Fruit fly (Drosophila melanogaster): ENCODE data around the gene Ilp1.

Gene Ilp1

dm6 chr3L:9765710-9766005, 32.6 kb upstream of the Ilp1 start:
- no peak for TF ChIP-seq kay (GFP tag; ENCODE audit: borderline replicate concordance)
- no peak for TF ChIP-seq tj (GFP tag; optimal IDR thresholded peaks at IDR 0.05)
- no peak for TF ChIP-seq Crg-1 (GFP tag; optimal IDR thresholded peaks at IDR 0.05)
- no peak for TF ChIP-seq Clk (GFP tag; optimal IDR thresholded peaks at IDR 0.05)
- TF ChIP-seq CG7101 (tag; optimal IDR thresholded peaks at IDR 0.05): no peak
- no peak for TF ChIP-seq CG5204 (GFP tag; optimal IDR thresholded peaks at IDR 0.05)
- TF ChIP-seq ovo (GFP tag; optimal IDR thresholded peaks at IDR 0.05): no peak
- no peak for TF ChIP-seq CG12768 (GFP tag; optimal IDR thresholded peaks at IDR 0.05)

dm6 chr3L:9766364-9766763, 31.9 kb upstream of the Ilp1 start:
- TF ChIP-seq Hr96 (GFP tag; optimal IDR thresholded peaks at IDR 0.05) (no peak), bab1 (GFP tag; optimal IDR thresholded peaks at IDR 0.05) (no peak), toe (GFP tag; optimal IDR thresholded peaks at IDR 0.05) (no peak), pad (GFP tag; optimal IDR thresholded peaks at IDR 0.05) (no peak), CG7101 (tag; optimal IDR thresholded peaks at IDR 0.05) (no peak), CG33017 (tag; optimal IDR thresholded peaks at IDR 0.05) (no peak), Clk (GFP tag; optimal IDR thresholded peaks at IDR 0.05) (no peak), CG11617 (GFP tag; optimal IDR thresholded peaks at IDR 0.05) (no peak), CG12768 (GFP tag; optimal IDR thresholded peaks at IDR 0.05) (no peak), cnc (optimal IDR thresholded peaks at IDR 0.05) (no peak)

dm6 chr3L:9767636-9768358, 30.4 kb upstream of the Ilp1 start:
- no peak for TF ChIP-seq CG14711 (tag; optimal IDR thresholded peaks at IDR 0.05)
- peak; percentile 47 for TF ChIP-seq kay (GFP tag; ENCODE audit: borderline replicate concordance)
- no peak for TF ChIP-seq cic (GFP tag; optimal IDR thresholded peaks at IDR 0.05)
- no peak for TF ChIP-seq Crg-1 (GFP tag; optimal IDR thresholded peaks at IDR 0.05)
- TF ChIP-seq CG1620 (GFP tag; optimal IDR thresholded peaks at IDR 0.05): no peak
- TF ChIP-seq CG7045 (GFP tag; optimal IDR thresholded peaks at IDR 0.05): peak; percentile 23

- TF ChIP-seq Mnt (GFP tag; optimal IDR thresholded peaks at IDR 0.05): no peak
- no peak for TF ChIP-seq Hr96 (GFP tag; optimal IDR thresholded peaks at IDR 0.05)
- no peak for TF ChIP-seq CG12768 (GFP tag; optimal IDR thresholded peaks at IDR 0.05)
- TF ChIP-seq cnc (optimal IDR thresholded peaks at IDR 0.05): no peak
- TF ChIP-seq bab1 (GFP tag; optimal IDR thresholded peaks at IDR 0.05): no peak
- no peak for TF ChIP-seq Clk (GFP tag; optimal IDR thresholded peaks at IDR 0.05)
- TF ChIP-seq CG5204 (GFP tag; optimal IDR thresholded peaks at IDR 0.05): no peak
- TF ChIP-seq toe (GFP tag; optimal IDR thresholded peaks at IDR 0.05): no peak
- no peak for TF ChIP-seq pad (GFP tag; optimal IDR thresholded peaks at IDR 0.05)
- no peak for TF ChIP-seq tj (GFP tag; optimal IDR thresholded peaks at IDR 0.05)
- TF ChIP-seq ovo (GFP tag; optimal IDR thresholded peaks at IDR 0.05): no peak
- no peak for TF ChIP-seq cic (GFP tag; optimal IDR thresholded peaks at IDR 0.05)
- no peak for TF ChIP-seq Crg-1 (GFP tag; optimal IDR thresholded peaks at IDR 0.05)
Observed at dm6 chr3L:9768385-9768784, 29.8 kb upstream of the Ilp1 start.

dm6 chr3L:9775728-9776127, 22.5 kb upstream of the Ilp1 start:
- TF ChIP-seq Clk (GFP tag; optimal IDR thresholded peaks at IDR 0.05): no peak
- no peak for TF ChIP-seq Mnt (GFP tag; optimal IDR thresholded peaks at IDR 0.05)

dm6 chr3L:9776804-9777393, 21.3 kb upstream of the Ilp1 start:
- TF ChIP-seq CG11617 (GFP tag; optimal IDR thresholded peaks at IDR 0.05) (no peak), pad (GFP tag; optimal IDR thresholded peaks at IDR 0.05) (no peak), bab1 (GFP tag; optimal IDR thresholded peaks at IDR 0.05) (no peak), ovo (GFP tag; optimal IDR thresholded peaks at IDR 0.05) (no peak), Clk (GFP tag; optimal IDR thresholded peaks at IDR 0.05) (no peak)

- TF ChIP-seq CG12768 (GFP tag; optimal IDR thresholded peaks at IDR 0.05) (no peak), tj (GFP tag; optimal IDR thresholded peaks at IDR 0.05) (no peak), CG7045 (GFP tag; optimal IDR thresholded peaks at IDR 0.05) (no peak), Hr96 (GFP tag; optimal IDR thresholded peaks at IDR 0.05) (no peak), Clk (GFP tag; optimal IDR thresholded peaks at IDR 0.05) (no peak), CG5204 (GFP tag; optimal IDR thresholded peaks at IDR 0.05) (no peak), Crg-1 (GFP tag; optimal IDR thresholded peaks at IDR 0.05) (no peak), cic (GFP tag; optimal IDR thresholded peaks at IDR 0.05) (no peak), kay (GFP tag; ENCODE audit: borderline replicate concordance) (no peak), CG11617 (GFP tag; optimal IDR thresholded peaks at IDR 0.05) (no peak), pad (GFP tag; optimal IDR thresholded peaks at IDR 0.05) (no peak), CG1620 (GFP tag; optimal IDR thresholded peaks at IDR 0.05) (no peak), CG7101 (tag; optimal IDR thresholded peaks at IDR 0.05) (no peak), CG14711 (tag; optimal IDR thresholded peaks at IDR 0.05) (no peak), ovo (GFP tag; optimal IDR thresholded peaks at IDR 0.05) (no peak), Mnt (GFP tag; optimal IDR thresholded peaks at IDR 0.05) (no peak)
Observed at dm6 chr3L:9786746-9787145, 11.5 kb upstream of the Ilp1 start, which contains the start of gene CG32052. Gene CG32052, plus strand, starts transcription at chr3L:9787046.
